Worm (Caenorhabditis elegans) whole organism, young adult: ENCODE results near the gene glod-4.

ENCODE experiments used
- D2030.7 ChIP-seq: fragments of 200-800 bp; sonication (Bioruptor generic); IDR thresholded peaks from 2 replicates; pipeline ENCODE4 v1.3.6; 2022; ENCODE audit warnings: missing genetic modification reagents, missing genetic modification characterization, missing compliant biosample characterization
- F37B4.10 ChIP-seq: fragments of 200-800 bp; sonication (Bioruptor generic); IDR thresholded peaks from 2 replicates; pipeline ENCODE4 v1.3.6; 2022; ENCODE audit warnings: missing genetic modification characterization, missing compliant biosample characterization
- F49E8.2 ChIP-seq: sonication (generic microtip); optimal IDR thresholded peaks from 3 replicates; lab custom pipeline; 2017; ENCODE audit warnings: missing genetic modification characterization, mild to moderate bottlenecking, missing compliant biosample characterization, antibody characterized with exemption, moderate library complexity; ENCODE audit not compliant: insufficient read depth
- F52B5.7 ChIP-seq: sonication (generic microtip); optimal IDR thresholded peaks from 2 replicates; lab custom pipeline; 2016; ENCODE audit warnings: mild to moderate bottlenecking, missing genetic modification characterization, missing compliant biosample characterization
- F55B11.4 ChIP-seq: sonication (generic microtip); optimal IDR thresholded peaks from 2 replicates; lab custom pipeline; 2016; ENCODE audit warnings: missing compliant biosample characterization, missing genetic modification characterization, borderline replicate concordance; ENCODE audit not compliant: insufficient read depth
- athp-1 ChIP-seq: sonication (generic microtip); optimal IDR thresholded peaks from 2 replicates; lab custom pipeline; 2017; ENCODE audit warnings: mild to moderate bottlenecking, missing genetic modification characterization, missing compliant biosample characterization
- attf-3 ChIP-seq: fragments of 200-800 bp; sonication (Bioruptor generic); conservative IDR thresholded peaks from 2 replicates; pipeline ENCODE4 v1.3.6; 2022; ENCODE audit warnings: missing genetic modification reagents, missing genetic modification characterization, missing compliant biosample characterization
- cebp-1 ChIP-seq, 2 experiments: fragments of 200-800 bp in 1 of 2; sonication (Bioruptor generic) in 1 of 2; sonication (generic microtip) in 1 of 2; IDR thresholded peaks in 1 of 2; optimal IDR thresholded peaks in 1 of 2; 2 replicates each; pipeline versions ENCODE4 v1.3.6 to Lab custom; 2017 to 2022; ENCODE audit warnings: missing compliant biosample characterization in 2 of 2, missing genetic modification characterization in 2 of 2, mild to moderate bottlenecking in 1 of 2, missing genetic modification reagents in 1 of 2, moderate library complexity in 1 of 2
- ceh-91 ChIP-seq: fragments of 200-800 bp; sonication (Bioruptor generic); IDR thresholded peaks from 2 replicates; pipeline ENCODE4 v1.3.6; 2022; ENCODE audit warnings: missing genetic modification reagents, missing genetic modification characterization, missing compliant biosample characterization
- dpl-1 ChIP-seq: fragments of 150-350 bp; optimal IDR thresholded peaks from 2 replicates; lab custom pipeline; 2014; ENCODE audit warnings: missing biosample characterization, missing genetic modification reagents, missing genetic modification characterization
- hlh-26 ChIP-seq: fragments of 200-800 bp; sonication (Bioruptor generic); conservative IDR thresholded peaks from 2 replicates; pipeline ENCODE4 v1.3.6; 2022; ENCODE audit warnings: missing genetic modification reagents, missing genetic modification characterization, missing compliant biosample characterization
- lag-1 ChIP-seq: fragments of 200-800 bp; sonication (Bioruptor generic); IDR thresholded peaks from 2 replicates; pipeline ENCODE4 v1.3.6; 2022; ENCODE audit warnings: missing genetic modification reagents, missing genetic modification characterization, missing compliant biosample characterization
- lsl-1 ChIP-seq: fragments of 200-800 bp; sonication (Bioruptor generic); optimal IDR thresholded peaks from 2 replicates; lab custom pipeline; 2018; ENCODE audit warnings: mild to moderate bottlenecking, missing genetic modification characterization, moderate library complexity, missing compliant biosample characterization
- nhr-179 ChIP-seq: sonication (generic microtip); optimal IDR thresholded peaks from 2 replicates; lab custom pipeline; 2016; ENCODE audit warnings: mild to moderate bottlenecking, missing genetic modification characterization, missing compliant biosample characterization

The glod-4 gene

DNA sequence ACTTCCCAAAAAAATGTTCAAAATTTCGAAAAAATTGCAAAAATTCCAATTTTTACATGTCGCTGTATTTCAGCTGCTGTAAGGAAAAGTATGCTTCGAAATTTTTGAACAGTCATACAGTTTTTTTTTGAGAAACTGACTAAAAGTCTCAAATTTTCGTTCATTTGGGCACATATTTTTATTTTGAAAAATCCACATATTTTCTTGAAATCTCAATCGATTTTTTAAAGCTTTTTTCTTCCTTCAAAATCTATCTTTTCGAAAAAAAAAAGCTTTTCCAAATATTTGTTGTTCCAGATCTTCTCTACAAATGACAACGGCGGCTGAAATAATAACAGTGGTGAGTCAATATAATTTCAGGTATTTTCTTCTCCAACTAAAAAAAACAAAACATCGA is 43.6 kb downstream of the glod-4 start, which contains the start of gene asd-1:
Gene asd-1 (plus strand): TSS at position 298 of the 397 bp plus-strand sequence.
- TF ChIP-seq F37B4.10 (GFP tag; lab: Robert Waterston, UW) = no peak
- no peak for TF ChIP-seq lag-1
- TF ChIP-seq F52B5.7 (tag; lab: Kevin White, UChicago) = no peak
- TF ChIP-seq D2030.7 (GFP tag; lab: Robert Waterston, UW) = no peak
- no peak for TF ChIP-seq hlh-26 (GFP tag; lab: Robert Waterston, UW)
- no peak for TF ChIP-seq lsl-1
- TF ChIP-seq dpl-1 = no peak
- TF ChIP-seq F49E8.2 (tag; lab: Kevin White, UChicago) = no peak
- no peak for TF ChIP-seq athp-1 (tag; lab: Kevin White, UChicago)
- no peak for TF ChIP-seq nhr-179 (tag; lab: Kevin White, UChicago)
- no peak for TF ChIP-seq ceh-91 (GFP tag; lab: Robert Waterston, UW)

DNA sequence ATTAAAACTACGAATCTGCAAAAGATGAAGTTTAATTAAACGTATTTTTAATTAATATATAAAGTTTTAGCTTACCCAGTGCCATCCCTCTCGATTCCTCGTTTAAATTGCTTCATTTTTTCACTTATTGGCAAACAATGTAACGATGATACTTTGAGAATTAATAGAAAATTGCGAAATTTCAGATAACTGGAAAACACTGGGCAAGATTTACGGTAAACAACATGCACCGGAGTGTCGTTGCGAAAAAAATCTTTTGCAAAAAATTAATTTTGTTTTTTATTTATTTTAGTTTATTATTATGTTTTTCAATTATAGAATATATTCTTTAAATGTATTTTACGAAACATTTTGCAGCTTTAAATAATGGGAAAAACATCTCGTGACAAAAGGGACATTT is 50.7 kb downstream of the glod-4 start, which contains the start of the genes pelo-1 and R74.7:
Gene pelo-1 (minus strand): TSS at position 151 of the 400 bp plus-strand sequence.
Gene R74.7 (plus strand): TSS at position 358 of the 400 bp plus-strand sequence.
- TF ChIP-seq attf-3 (GFP tag; lab: Robert Waterston, UW) (peak; percentile 89), F55B11.4 (tag; lab: Kevin White, UChicago) (no peak), cebp-1 (GFP tag; IDR thresholded peaks at IDR 0.05; lab: Robert Waterston, UW) (peak; percentile 70; the same call in 1 of the 2 replicates), cebp-1 (tag; optimal IDR thresholded peaks at IDR 0.05; lab: Kevin White, UChicago) (peak; percentile 95)
